Worm (Caenorhabditis elegans): Measurements from ENCODE around the gene T28D6.4.

DNA sequence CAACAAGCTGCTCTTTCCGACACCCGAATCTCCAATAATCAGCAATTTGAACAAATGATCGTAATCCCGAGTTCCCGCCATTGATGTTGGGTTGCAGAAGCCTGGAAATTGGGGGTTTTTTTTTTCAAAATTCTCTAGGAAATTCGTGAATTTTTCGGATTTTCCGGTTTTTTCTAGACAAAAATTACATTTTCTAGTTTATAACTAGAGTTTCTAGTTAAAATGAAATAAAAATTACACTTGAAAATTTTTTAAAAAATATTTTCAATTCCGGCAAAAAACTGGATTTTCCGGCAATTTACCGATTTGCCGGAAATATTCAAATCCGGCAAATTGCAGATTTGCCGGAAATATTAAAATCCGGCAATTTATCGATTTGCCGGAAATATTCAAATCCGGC, 48.8 kb upstream of the T28D6.4 start, which contains the start of gene rab-35:
- TF ChIP-seq elt-2 (tag; optimal IDR thresholded peaks at IDR 0.05), result no peak
- no peak for TF ChIP-seq sdc-2 (tag; optimal IDR thresholded peaks at IDR 0.05)
- TF ChIP-seq pha-4 (tag; optimal IDR thresholded peaks at IDR 0.05), result no peak
